Worm (Caenorhabditis elegans): ENCODE data around the gene Y39A1A.20.

Gene Y39A1A.20

ce11 chrIII:10691019-10691418 lies 9.3 kb downstream of the Y39A1A.20 start, which contains the start of gene Y39A1A.17:
Gene Y39A1A.17, minus strand, starts transcription at chrIII:10691119.
- TF ChIP-seq elt-2 (tag; optimal IDR thresholded peaks at IDR 0.05) (no peak), ceh-28 (tag; optimal IDR thresholded peaks at IDR 0.05) (no peak), fkh-2 (tag; optimal IDR thresholded peaks at IDR 0.05) (no peak), fkh-10 (GFP tag; optimal IDR thresholded peaks at IDR 0.05) (no peak), daf-12 (tag; optimal IDR thresholded peaks at IDR 0.05) (no peak), sea-2 (GFP tag; optimal IDR thresholded peaks at IDR 0.05) (no peak), snpc-4 (tag; optimal IDR thresholded peaks at IDR 0.05) (no peak), hmg-11 (tag; optimal IDR thresholded peaks at IDR 0.05) (no peak), nhr-28 (tag; optimal IDR thresholded peaks at IDR 0.05) (no peak), R02D3.7 (tag; optimal IDR thresholded peaks at IDR 0.05) (no peak), mdl-1 (tag; optimal IDR thresholded peaks at IDR 0.05) (no peak), aly-2 (tag; optimal IDR thresholded peaks at IDR 0.05) (no peak), fos-1 (tag; optimal IDR thresholded peaks at IDR 0.05) (no peak), eor-1 (tag; optimal IDR thresholded peaks at IDR 0.05) (no peak), skn-1 (tag; optimal IDR thresholded peaks at IDR 0.05) (no peak), pha-4 (tag; optimal IDR thresholded peaks at IDR 0.05) (no peak), jun-1 (tag; optimal IDR thresholded peaks at IDR 0.05) (no peak), elt-3 (tag; optimal IDR thresholded peaks at IDR 0.05) (no peak), unc-39 (tag; optimal IDR thresholded peaks at IDR 0.05) (no peak)

ce11 chrIII:10689057-10689456 lies 11.3 kb downstream of the Y39A1A.20 start, which contains the start of gene Y39A1A.31:
Gene Y39A1A.31, minus strand, starts transcription at chrIII:10689157.
- TF ChIP-seq daf-12 (tag; optimal IDR thresholded peaks at IDR 0.05) (no peak), jun-1 (tag; optimal IDR thresholded peaks at IDR 0.05) (no peak), nhr-25 (tag; optimal IDR thresholded peaks at IDR 0.05) (no peak), lsy-12 (tag; optimal IDR thresholded peaks at IDR 0.05) (no peak), nhr-237 (tag; optimal IDR thresholded peaks at IDR 0.05) (no peak), unc-39 (tag; optimal IDR thresholded peaks at IDR 0.05) (no peak), nhr-67 (tag; optimal IDR thresholded peaks at IDR 0.05) (no peak), fos-1 (tag; optimal IDR thresholded peaks at IDR 0.05) (no peak), nhr-76 (tag; optimal IDR thresholded peaks at IDR 0.05) (no peak), ztf-4 (tag; optimal IDR thresholded peaks at IDR 0.05) (no peak), hmg-11 (tag; optimal IDR thresholded peaks at IDR 0.05) (no peak), sea-2 (GFP tag; optimal IDR thresholded peaks at IDR 0.05) (no peak), nhr-23 (tag; optimal IDR thresholded peaks at IDR 0.05) (no peak), ZK546.5 (tag; optimal IDR thresholded peaks at IDR 0.05) (no peak), snpc-4 (tag; optimal IDR thresholded peaks at IDR 0.05) (no peak), nhr-11 (tag; optimal IDR thresholded peaks at IDR 0.05) (no peak), eor-1 (tag; optimal IDR thresholded peaks at IDR 0.05) (no peak), ceh-9 (tag; optimal IDR thresholded peaks at IDR 0.05) (no peak), egl-27 (tag; optimal IDR thresholded peaks at IDR 0.05) (no peak)

- TF ChIP-seq nhr-12 (tag; optimal IDR thresholded peaks at IDR 0.05) (no peak), ceh-9 (tag; optimal IDR thresholded peaks at IDR 0.05) (no peak), elt-3 (tag; optimal IDR thresholded peaks at IDR 0.05) (no peak), ama-1 (optimal IDR thresholded peaks at IDR 0.05) (no peak), ceh-28 (tag; optimal IDR thresholded peaks at IDR 0.05) (no peak), hmg-11 (tag; optimal IDR thresholded peaks at IDR 0.05) (no peak), ceh-16 (tag; optimal IDR thresholded peaks at IDR 0.05) (no peak), lin-39 (tag; optimal IDR thresholded peaks at IDR 0.05) (no peak), fkh-10 (GFP tag; optimal IDR thresholded peaks at IDR 0.05) (no peak), unc-62 (GFP tag; optimal IDR thresholded peaks at IDR 0.05) (no peak), tbx-2 (tag; optimal IDR thresholded peaks at IDR 0.05) (no peak), nhr-77 (tag; optimal IDR thresholded peaks at IDR 0.05) (no peak), jun-1 (tag; optimal IDR thresholded peaks at IDR 0.05) (no peak), egl-5 (tag; optimal IDR thresholded peaks at IDR 0.05) (no peak), sea-2 (GFP tag; optimal IDR thresholded peaks at IDR 0.05) (no peak), R02D3.7 (tag; optimal IDR thresholded peaks at IDR 0.05) (no peak), fkh-2 (tag; optimal IDR thresholded peaks at IDR 0.05) (no peak)
Measured at ce11 chrIII:10678971-10679370, 21.4 kb downstream of the Y39A1A.20 start, which contains the start of gene Y39A1A.16. Gene Y39A1A.16, plus strand, starts transcription at chrIII:10679271.

ce11 chrIII:10671894-10672293 lies 28.5 kb downstream of the Y39A1A.20 start:
- TF ChIP-seq nhr-76 (tag; optimal IDR thresholded peaks at IDR 0.05) (no peak), eor-1 (tag; optimal IDR thresholded peaks at IDR 0.05) (no peak), mml-1 (tag; optimal IDR thresholded peaks at IDR 0.05) (no peak), daf-12 (tag; optimal IDR thresholded peaks at IDR 0.05) (no peak), fkh-2 (tag; optimal IDR thresholded peaks at IDR 0.05) (no peak)
